Fruit fly (Drosophila melanogaster) whole organism, wandering third instar larva: Measurements from ENCODE around the gene nod.
A peak's percentile ranks its signal among the peaks of the same experiment; 100 is the strongest.

Experiments
- CrebA ChIP-seq: fragments of 200-800 bp; sonication (Bioruptor generic); optimal IDR thresholded peaks from 2 replicates; lab custom pipeline; 2016; ENCODE audit warnings: missing biosample characterization, mild to moderate bottlenecking, missing genetic modification characterization, borderline replicate concordance
- rgr ChIP-seq: fragments of 200-800 bp; sonication (Bioruptor generic); optimal IDR thresholded peaks from 3 replicates; lab custom pipeline; 2016; ENCODE audit warnings: missing biosample characterization, mild to moderate bottlenecking, missing genetic modification characterization

dm6 chrX:11550078-11550477, 30.5 kb upstream of the nod start:
- TF ChIP-seq rgr, result peak; percentile 73
- TF ChIP-seq CrebA (GFP tag; lab: Kevin White, UChicago), result no peak
